Fruit fly (Drosophila melanogaster) whole organism, embryonic: ENCODE results near the gene CG8507.

Source experiments
- Abd-B ChIP-seq: fragments of 200-800 bp; sonication (Bioruptor generic); optimal IDR thresholded peaks from 2 replicates; lab custom pipeline; 2018; ENCODE audit warnings: missing biosample characterization, mild to moderate bottlenecking, missing genetic modification characterization, moderate library complexity
- C15 ChIP-seq: fragments of 200-800 bp; sonication (Bioruptor generic); IDR thresholded peaks from 3 replicates; pipeline ENCODE4 v1.3.6; 2022; ENCODE audit warnings: missing biosample characterization, missing genetic modification characterization
- CG10431 ChIP-seq: fragments of 200-800 bp; sonication (Bioruptor generic); optimal IDR thresholded peaks from 3 replicates; lab custom pipeline; 2018; ENCODE audit warnings: missing biosample characterization, mild to moderate bottlenecking, missing genetic modification characterization
- CG12155 ChIP-seq: fragments of 200-800 bp; sonication (Bioruptor generic); optimal IDR thresholded peaks from 3 replicates; lab custom pipeline; 2016; ENCODE audit warnings: missing biosample characterization, missing genetic modification characterization
- CG13624 ChIP-seq: fragments of 200-800 bp; sonication (Bioruptor generic); optimal IDR thresholded peaks from 2 replicates; lab custom pipeline; 2016; ENCODE audit warnings: missing biosample characterization, missing genetic modification characterization
- CG16815 ChIP-seq: fragments of 200-800 bp; sonication (Bioruptor generic); optimal IDR thresholded peaks from 3 replicates; lab custom pipeline; 2017; ENCODE audit warnings: missing biosample characterization, mild to moderate bottlenecking, missing genetic modification characterization
- CG1792 ChIP-seq: fragments of 200-800 bp; sonication (Bioruptor generic); optimal IDR thresholded peaks from 2 replicates; lab custom pipeline; 2016; ENCODE audit warnings: missing biosample characterization, missing genetic modification characterization
- CG2712 ChIP-seq: fragments of 200-800 bp; optimal IDR thresholded peaks from 3 replicates; lab custom pipeline; 2019; ENCODE audit warnings: missing biosample characterization, mild to moderate bottlenecking, missing genetic modification characterization, moderate library complexity
- CG31224 ChIP-seq: fragments of 200-800 bp; sonication (Bioruptor generic); IDR thresholded peaks from 2 replicates; pipeline ENCODE4 v1.3.6; 2022; ENCODE audit warnings: missing biosample characterization, missing genetic modification characterization
- CG31441 ChIP-seq: fragments of 200-800 bp; sonication (Bioruptor generic); IDR thresholded peaks from 2 replicates; pipeline ENCODE4 v1.3.6; 2022; ENCODE audit warnings: missing biosample characterization, missing genetic modification characterization
- CG32767 ChIP-seq: fragments of 200-800 bp; sonication (Bioruptor generic); IDR thresholded peaks from 2 replicates; pipeline ENCODE4 v1.3.6; 2022; ENCODE audit warnings: missing biosample characterization, missing genetic modification characterization
- CG3847 ChIP-seq: fragments of 200-800 bp; sonication (Bioruptor generic); IDR thresholded peaks from 2 replicates; pipeline ENCODE4 v1.3.6; 2022; ENCODE audit warnings: missing biosample characterization, missing genetic modification characterization
- CG4360 ChIP-seq: fragments of 200-800 bp; sonication (Bioruptor generic); IDR thresholded peaks from 2 replicates; pipeline ENCODE4 v1.3.6; 2022; ENCODE audit warnings: missing biosample characterization, missing genetic modification characterization
- CG4617 ChIP-seq: fragments of 200-800 bp; sonication (Bioruptor generic); optimal IDR thresholded peaks from 3 replicates; lab custom pipeline; 2016; ENCODE audit warnings: missing biosample characterization, missing genetic modification characterization, borderline replicate concordance
- CG6654 ChIP-seq: fragments of 200-800 bp; sonication (Bioruptor generic); optimal IDR thresholded peaks from 2 replicates; lab custom pipeline; 2017; ENCODE audit warnings: missing biosample characterization, mild to moderate bottlenecking, missing genetic modification characterization
- CG7963 ChIP-seq: fragments of 200-800 bp; sonication (Bioruptor generic); IDR thresholded peaks from 3 replicates; pipeline ENCODE4 v1.3.6; 2022; ENCODE audit warnings: missing biosample characterization, missing genetic modification characterization; ENCODE audit not compliant: partially characterized antibody
- CG8765 ChIP-seq: fragments of 200-800 bp; sonication (Bioruptor generic); IDR thresholded peaks from 2 replicates; pipeline ENCODE4 v1.3.6; 2022; ENCODE audit warnings: missing biosample characterization, missing genetic modification characterization
- CG8944 ChIP-seq: fragments of 200-800 bp; sonication (Bioruptor generic); optimal IDR thresholded peaks from 3 replicates; lab custom pipeline; 2016; ENCODE audit warnings: missing biosample characterization, missing genetic modification characterization
- CHES-1-like ChIP-seq: fragments of 200-800 bp; sonication (Bioruptor generic); optimal IDR thresholded peaks from 2 replicates; lab custom pipeline; 2016; ENCODE audit warnings: missing biosample characterization, missing genetic modification characterization
- CkIIα-i1 ChIP-seq: fragments of 200-800 bp; sonication (Bioruptor generic); IDR thresholded peaks from 2 replicates; pipeline ENCODE4 v1.3.6; 2022; ENCODE audit warnings: missing biosample characterization, missing genetic modification characterization
- Dad ChIP-seq: fragments of 200-800 bp; sonication (Bioruptor generic); optimal IDR thresholded peaks from 3 replicates; lab custom pipeline; 2016; ENCODE audit warnings: missing biosample characterization, missing genetic modification characterization
- Dp ChIP-seq: fragments of 200-800 bp; sonication (Bioruptor generic); optimal IDR thresholded peaks from 2 replicates; lab custom pipeline; 2018; ENCODE audit warnings: missing biosample characterization, mild to moderate bottlenecking, missing genetic modification characterization, moderate library complexity
- Elba2 ChIP-seq: fragments of 200-800 bp; sonication (Bioruptor generic); optimal IDR thresholded peaks from 3 replicates; lab custom pipeline; 2016; ENCODE audit warnings: missing biosample characterization, missing genetic modification characterization
- Fer3 ChIP-seq: fragments of 200-800 bp; sonication (Bioruptor generic); optimal IDR thresholded peaks from 2 replicates; lab custom pipeline; 2018; ENCODE audit warnings: missing biosample characterization, mild to moderate bottlenecking, missing genetic modification characterization, moderate library complexity
- HLH54F ChIP-seq: fragments of 200-800 bp; sonication (Bioruptor generic); optimal IDR thresholded peaks from 3 replicates; lab custom pipeline; 2016; ENCODE audit warnings: missing biosample characterization, missing genetic modification characterization
- Lim3 ChIP-seq: fragments of 200-800 bp; sonication (Bioruptor generic); IDR thresholded peaks from 2 replicates; pipeline ENCODE4 v1.3.6; 2022; ENCODE audit warnings: missing biosample characterization, missing genetic modification characterization
- MBD-R2 ChIP-seq: fragments of 200-800 bp; sonication (Bioruptor generic); IDR thresholded peaks from 2 replicates; pipeline ENCODE4 v1.3.6; 2022; ENCODE audit warnings: missing biosample characterization, missing genetic modification characterization
- Mes4 ChIP-seq: fragments of 200-800 bp; sonication (Bioruptor generic); optimal IDR thresholded peaks from 2 replicates; lab custom pipeline; 2016; ENCODE audit warnings: missing biosample characterization, missing genetic modification characterization
- Poxn ChIP-seq: fragments of 200-800 bp; sonication (Bioruptor generic); IDR thresholded peaks from 2 replicates; pipeline ENCODE4 v1.3.6; 2022; ENCODE audit warnings: missing biosample characterization, missing genetic modification characterization
- Ravus ChIP-seq: fragments of 200-800 bp; sonication (Bioruptor generic); IDR thresholded peaks from 2 replicates; pipeline ENCODE4 v1.3.6; 2022; ENCODE audit warnings: missing biosample characterization, missing genetic modification characterization
- Sox100B ChIP-seq: fragments of 200-800 bp; sonication (Bioruptor generic); optimal IDR thresholded peaks from 3 replicates; lab custom pipeline; 2018; ENCODE audit warnings: missing biosample characterization, mild to moderate bottlenecking, missing genetic modification characterization
- Ssrp ChIP-seq: fragments of 200-800 bp; sonication (Bioruptor generic); optimal IDR thresholded peaks from 2 replicates; lab custom pipeline; 2018; ENCODE audit warnings: missing biosample characterization, mild to moderate bottlenecking, missing genetic modification characterization, moderate library complexity
- abd-A ChIP-seq: fragments of 200-800 bp; sonication (Bioruptor generic); optimal IDR thresholded peaks from 3 replicates; lab custom pipeline; 2019; ENCODE audit warnings: missing biosample characterization, mild to moderate bottlenecking, missing genetic modification characterization, moderate library complexity
- bbx ChIP-seq: fragments of 200-800 bp; sonication (Bioruptor generic); IDR thresholded peaks from 2 replicates; pipeline ENCODE4 v1.3.6; 2022; ENCODE audit warnings: missing biosample characterization, missing genetic modification characterization; ENCODE audit not compliant: partially characterized antibody
- bcd ChIP-seq: fragments of 200-800 bp; sonication (Bioruptor generic); optimal IDR thresholded peaks from 2 replicates; lab custom pipeline; 2017; ENCODE audit warnings: missing biosample characterization, mild to moderate bottlenecking, missing genetic modification characterization
- cato ChIP-seq: fragments of 200-800 bp; sonication (Bioruptor generic); optimal IDR thresholded peaks from 2 replicates; lab custom pipeline; 2016; ENCODE audit warnings: missing biosample characterization, missing genetic modification characterization, borderline replicate concordance
- dm ChIP-seq: fragments of 200-800 bp; sonication (Bioruptor generic); optimal IDR thresholded peaks from 3 replicates; lab custom pipeline; 2016; ENCODE audit warnings: missing biosample characterization, missing genetic modification characterization
- dmrt99B ChIP-seq: fragments of 200-800 bp; sonication (Bioruptor generic); optimal IDR thresholded peaks from 2 replicates; lab custom pipeline; 2018; ENCODE audit warnings: missing biosample characterization, mild to moderate bottlenecking, missing genetic modification characterization, moderate library complexity
- fu2 ChIP-seq: fragments of 200-800 bp; sonication (Bioruptor generic); optimal IDR thresholded peaks from 2 replicates; lab custom pipeline; 2016; ENCODE audit warnings: missing biosample characterization, missing genetic modification characterization
- grau ChIP-seq: fragments of 200-800 bp; optimal IDR thresholded peaks from 3 replicates; lab custom pipeline; 2019; ENCODE audit warnings: missing biosample characterization, mild to moderate bottlenecking, missing genetic modification characterization, moderate library complexity
- insv ChIP-seq, 2 experiments: fragments of 200-800 bp; sonication (Bioruptor generic); optimal IDR thresholded peaks; 3 replicates each; lab custom pipeline; 2016 to 2018; ENCODE audit warnings: missing biosample characterization in 2 of 2, missing genetic modification characterization in 2 of 2
- kah ChIP-seq: fragments of 200-800 bp; sonication (Bioruptor generic); optimal IDR thresholded peaks from 2 replicates; lab custom pipeline; 2018; ENCODE audit warnings: missing biosample characterization, mild to moderate bottlenecking, missing genetic modification characterization
- knrl ChIP-seq: fragments of 200-800 bp; sonication (Bioruptor generic); IDR thresholded peaks from 3 replicates; pipeline ENCODE4 v1.3.6; 2022; ENCODE audit warnings: missing biosample characterization, missing genetic modification characterization; ENCODE audit not compliant: partially characterized antibody
- mld ChIP-seq: fragments of 200-800 bp; sonication (Bioruptor generic); IDR thresholded peaks from 3 replicates; pipeline ENCODE4 v1.3.6; 2022; ENCODE audit warnings: missing biosample characterization, missing genetic modification characterization; ENCODE audit not compliant: partially characterized antibody
- nau ChIP-seq: fragments of 200-800 bp; sonication (Bioruptor generic); optimal IDR thresholded peaks from 3 replicates; lab custom pipeline; 2017; ENCODE audit warnings: missing biosample characterization, mild to moderate bottlenecking, missing genetic modification characterization, missing genetic modification reagents
- nerfin-2 ChIP-seq: fragments of 200-800 bp; sonication (Bioruptor generic); IDR thresholded peaks from 2 replicates; pipeline ENCODE4 v1.3.6; 2022; ENCODE audit warnings: missing biosample characterization, missing genetic modification characterization; ENCODE audit not compliant: partially characterized antibody
- onecut ChIP-seq: fragments of 200-800 bp; sonication (Bioruptor generic); IDR thresholded peaks from 2 replicates; pipeline ENCODE4 v1.3.6; 2022; ENCODE audit warnings: missing biosample characterization, missing genetic modification characterization
- sc ChIP-seq, 3 experiments: fragments of >200 bp in 2 of 3; fragments of 200-800 bp in 1 of 3; sonication (Bioruptor generic) in 1 of 3; optimal IDR thresholded peaks; 2 replicates in 2 of 3; 3 replicates in 1 of 3; lab custom pipeline; 2017; ENCODE audit warnings: mild to moderate bottlenecking in 1 of 3, missing biosample characterization in 1 of 3, missing genetic modification characterization in 1 of 3, missing genetic modification reagents in 1 of 3
- toy ChIP-seq: fragments of 200-800 bp; sonication (Bioruptor generic); IDR thresholded peaks from 2 replicates; pipeline ENCODE4 v1.3.6; 2022; ENCODE audit warnings: missing biosample characterization, missing genetic modification characterization
- vfl ChIP-seq: fragments of 200-800 bp; sonication (Bioruptor generic); optimal IDR thresholded peaks from 2 replicates; lab custom pipeline; 2016; ENCODE audit warnings: missing biosample characterization, missing genetic modification characterization

The CG8507 gene

dm6 chr3R:9771519-9771972 is 19.7 kb upstream of the CG8507 start, which contains the start of gene CG9471 (continued):
- TF ChIP-seq Fer3 (peak; percentile 94), Dad (peak; percentile 75), CG8944 (peak; percentile 88), CG8765 (GFP tag; lab: Robert Waterston, UW) (peak; percentile 70; the same call in 1 of the 2 replicates), Dp (GFP tag; lab: Kevin White, UChicago) (peak; percentile 90), CG31224 (GFP tag; lab: Robert Waterston, UW) (peak; percentile 83), nerfin-2 (no peak), MBD-R2 (peak; percentile 79), insv (GFP tag; optimal IDR thresholded peaks at IDR 0.05; lab: Kevin White, UChicago) (peak in 1 of 2 experiments; percentile 55), CG1792 (GFP tag; lab: Kevin White, UChicago) (peak; percentile 83), HLH54F (GFP tag; lab: Kevin White, UChicago) (peak; percentile 90), fu2 (GFP tag; lab: Kevin White, UChicago) (peak; percentile 90), mld (GFP tag; lab: Robert Waterston, UW) (no peak), CG31441 (GFP tag; lab: Robert Waterston, UW) (peak; percentile 95), Lim3 (GFP tag; lab: Robert Waterston, UW) (peak; percentile 65; the same call in 1 of the 2 replicates), toy (GFP tag; lab: Robert Waterston, UW) (peak; percentile 76; the same call in 1 of the 2 replicates), CG6654 (peak; percentile 78), kah (peak; percentile 76), sc (optimal IDR thresholded peaks at IDR 0.05; lab: Kevin White, UChicago) (no peak), sc (GFP tag; optimal IDR thresholded peaks at IDR 0.05; lab: Kevin White, UChicago) (peak; percentile 78), CG16815 (GFP tag; lab: Kevin White, UChicago) (peak; percentile 87), Ssrp (tag; lab: Kevin White, UChicago) (peak; percentile 87), Poxn (GFP tag; lab: Robert Waterston, UW) (peak; percentile 73), dmrt99B (peak; percentile 91), bbx (GFP tag; lab: Robert Waterston, UW) (no peak), bcd (GFP tag; lab: Kevin White, UChicago) (peak; percentile 87), dm (peak; percentile 68), Abd-B (GFP tag; lab: Kevin White, UChicago) (peak; percentile 90), Elba2 (GFP tag; lab: Kevin White, UChicago) (peak; percentile 54), knrl (no peak), CG4617 (peak; percentile 81), grau (tag; lab: Kevin White, UChicago) (peak; percentile 99), onecut (peak; percentile 80), Mes4 (GFP tag; lab: Kevin White, UChicago) (peak; percentile 83), CG3847 (GFP tag; lab: Robert Waterston, UW) (peak; percentile 89), CG4360 (peak; percentile 61), C15 (GFP tag; lab: Robert Waterston, UW) (peak; percentile 71; the same call in 1 of the 3 replicates), vfl (peak; percentile 82), Ravus (GFP tag; lab: Robert Waterston, UW) (peak; percentile 76), nau (peak; percentile 87), abd-A (tag; lab: Kevin White, UChicago) (no peak), cato (GFP tag; lab: Kevin White, UChicago) (peak; percentile 83), CHES-1-like (peak; percentile 84), CG13624 (GFP tag; lab: Kevin White, UChicago) (peak; percentile 90), CG2712 (peak; percentile 92), CG32767 (GFP tag; lab: Robert Waterston, UW) (peak; percentile 88; the same call in 1 of the 2 replicates), CkIIα-i1 (GFP tag; lab: Robert Waterston, UW) (no peak), Sox100B (peak; percentile 85), CG7963 (GFP tag; lab: Robert Waterston, UW) (no peak), CG10431 (GFP tag; lab: Kevin White, UChicago) (peak; percentile 62), CG12155 (peak; percentile 93)
